Worm (Caenorhabditis elegans): ENCODE measurements around the gene C30H6.12.

The C30H6.12 gene

DNA sequence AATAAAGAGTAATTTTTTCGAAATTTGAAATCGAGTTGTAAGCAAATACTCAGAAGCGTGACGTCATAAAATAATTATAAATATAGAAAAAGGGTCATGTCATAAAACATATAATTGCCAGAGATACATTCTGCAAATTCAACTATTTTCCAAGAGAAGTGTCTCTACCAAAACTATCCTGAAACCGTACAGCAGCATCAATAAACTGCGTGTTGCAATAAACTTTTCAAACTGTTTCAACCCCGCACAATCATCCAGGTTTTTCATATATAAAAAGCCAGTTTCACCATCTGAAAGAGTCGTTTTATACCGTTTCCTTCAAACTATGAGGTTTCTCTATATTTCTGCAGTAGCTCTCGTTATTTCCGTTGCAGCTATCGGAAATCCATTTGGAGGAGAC is 39.7 kb upstream of the C30H6.12 start, which contains the start of gene C49C3.11:
Gene C49C3.11 (plus strand): TSS at position 301 of the 400 bp plus-strand sequence.
- TF ChIP-seq unc-86 (tag; optimal IDR thresholded peaks at IDR 0.05) (no peak), sptf-1 (tag; optimal IDR thresholded peaks at IDR 0.05) (no peak), lin-39 (tag; optimal IDR thresholded peaks at IDR 0.05) (no peak), ceh-8 (GFP tag; optimal IDR thresholded peaks at IDR 0.05) (no peak), elt-2 (tag; optimal IDR thresholded peaks at IDR 0.05) (no peak), elt-3 (tag; optimal IDR thresholded peaks at IDR 0.05) (no peak), nhr-47 (tag; optimal IDR thresholded peaks at IDR 0.05) (no peak), jun-1 (tag; optimal IDR thresholded peaks at IDR 0.05) (no peak)

ce11 chrIV:17346599-17347218 is 36.4 kb upstream of the C30H6.12 start, which contains the start of the genes clec-197 and clec-198:
clec-197 (minus strand) TSS chrIV:17346699.
clec-198 (plus strand) TSS chrIV:17347168.
- TF ChIP-seq snu-23 (GFP tag; optimal IDR thresholded peaks at IDR 0.05) (no peak), lin-35 (GFP tag; optimal IDR thresholded peaks at IDR 0.05) (no peak), unc-30 (tag; optimal IDR thresholded peaks at IDR 0.05) (no peak), ztf-11 (tag; optimal IDR thresholded peaks at IDR 0.05) (no peak), pag-3 (tag; optimal IDR thresholded peaks at IDR 0.05; ENCODE audit: borderline replicate concordance, insufficient read depth) (no peak), ets-5 (GFP tag; IDR thresholded peaks at IDR 0.05) (no peak), nhr-76 (tag; optimal IDR thresholded peaks at IDR 0.05) (no peak), lin-14 (GFP tag; optimal IDR thresholded peaks at IDR 0.05) (no peak), ceh-63 (GFP tag; optimal IDR thresholded peaks at IDR 0.05) (no peak), lsy-2 (tag; optimal IDR thresholded peaks at IDR 0.05) (no peak), nhr-85 (tag) (no peak), nhr-84 (tag; optimal IDR thresholded peaks at IDR 0.05) (no peak), C34B4.2 (tag; optimal IDR thresholded peaks at IDR 0.05) (no peak), snpc-4 (tag; optimal IDR thresholded peaks at IDR 0.05) (no peak), unc-130 (tag; optimal IDR thresholded peaks at IDR 0.05) (no peak), efl-1 (optimal IDR thresholded peaks at IDR 0.05) (no peak), efl-1 (GFP tag; optimal IDR thresholded peaks at IDR 0.05 in 1 of 2) (no peak), vab-15 (tag; optimal IDR thresholded peaks at IDR 0.05) (no peak), sptf-1 (tag; optimal IDR thresholded peaks at IDR 0.05) (no peak)

DNA sequence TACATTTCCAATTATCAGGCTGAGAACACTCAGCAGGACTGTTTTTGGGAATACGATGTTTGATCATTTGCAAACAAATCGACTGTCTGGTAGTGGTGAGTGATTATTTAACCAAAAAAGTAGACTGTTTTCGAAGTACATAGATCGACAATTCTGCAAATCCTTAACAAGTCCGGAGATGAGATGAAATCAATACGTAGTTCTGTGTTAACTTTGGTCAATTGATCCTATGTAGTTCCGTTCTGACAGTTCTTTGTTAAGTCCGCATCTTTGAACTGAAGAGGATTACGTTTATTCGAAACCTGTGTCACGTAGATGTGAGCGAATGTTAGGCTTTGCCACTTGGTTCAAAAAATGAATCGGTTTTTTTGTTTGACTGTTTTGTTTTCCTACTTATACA is 31.6 kb upstream of the C30H6.12 start, which contains the start of gene clec-199:
Gene clec-199 (plus strand): TSS at position 301 of the 400 bp plus-strand sequence.
- TF ChIP-seq aly-2 (tag; optimal IDR thresholded peaks at IDR 0.05) = no peak
- TF ChIP-seq lir-3 (tag; optimal IDR thresholded peaks at IDR 0.05; ENCODE audit: poor library complexity) = no peak
- TF ChIP-seq pqm-1 (tag; optimal IDR thresholded peaks at IDR 0.05) = no peak

DNA sequence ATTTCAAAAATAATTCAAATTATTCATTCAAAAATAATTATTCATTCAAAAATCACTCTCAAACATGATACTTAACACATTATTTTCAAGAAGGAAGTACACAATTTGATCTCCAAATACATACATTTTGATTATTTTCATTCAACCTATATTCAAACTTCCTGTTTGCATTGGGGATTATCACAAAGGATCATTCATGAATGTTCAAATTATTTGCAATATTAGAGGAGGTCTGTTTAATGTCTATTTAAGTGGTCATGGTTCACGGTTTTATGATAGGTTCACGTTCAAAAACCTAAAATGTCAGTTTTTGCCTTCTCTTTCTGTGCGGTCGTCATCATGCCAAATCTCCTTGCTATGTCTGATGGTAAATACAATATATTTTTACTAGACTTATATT is 22.0 kb upstream of the C30H6.12 start, which contains the start of gene clec-202:
Gene clec-202 (plus strand): TSS at position 301 of the 400 bp plus-strand sequence.
- TF ChIP-seq C16A3.4 (tag; optimal IDR thresholded peaks at IDR 0.05) (no peak), ceh-63 (GFP tag; optimal IDR thresholded peaks at IDR 0.05) (no peak), nhr-11 (tag; optimal IDR thresholded peaks at IDR 0.05) (no peak), pax-3 (tag; optimal IDR thresholded peaks at IDR 0.05) (no peak), lin-15B (tag; optimal IDR thresholded peaks at IDR 0.05) (no peak), blmp-1 (tag; optimal IDR thresholded peaks at IDR 0.05) (no peak), grh-1 (GFP tag; IDR thresholded peaks at IDR 0.05) (no peak), ztf-11 (tag; optimal IDR thresholded peaks at IDR 0.05) (no peak), sox-4 (tag; optimal IDR thresholded peaks at IDR 0.05) (no peak), nhr-71 (tag; optimal IDR thresholded peaks at IDR 0.05) (no peak), dsc-1 (tag; optimal IDR thresholded peaks at IDR 0.05) (no peak), nhr-237 (tag; optimal IDR thresholded peaks at IDR 0.05) (no peak), lin-13 (GFP tag; optimal IDR thresholded peaks at IDR 0.05) (no peak)
